Fruit fly (Drosophila melanogaster) whole organism, embryonic: ENCODE measurements around the gene shd.

Experiments
- Asciz ChIP-seq: fragments of 200-800 bp; sonication (Bioruptor generic); optimal IDR thresholded peaks from 2 replicates; lab custom pipeline; 2017; ENCODE audit warnings: missing biosample characterization, mild to moderate bottlenecking, missing genetic modification characterization, missing genetic modification reagents
- CG10366 ChIP-seq: fragments of 200-800 bp; sonication (Bioruptor generic); IDR thresholded peaks from 2 replicates; pipeline ENCODE4 v1.3.6; 2022; ENCODE audit warnings: missing biosample characterization, missing genetic modification characterization
- CG11085 ChIP-seq: fragments of 200-800 bp; sonication (Bioruptor generic); IDR thresholded peaks from 2 replicates; pipeline ENCODE4 v1.3.6; 2022; ENCODE audit warnings: missing biosample characterization, missing genetic modification characterization
- CG14965 ChIP-seq: fragments of 200-800 bp; sonication (Bioruptor generic); optimal IDR thresholded peaks from 2 replicates; lab custom pipeline; 2016; ENCODE audit warnings: missing biosample characterization, missing genetic modification characterization, borderline replicate concordance
- CG2120 ChIP-seq: fragments of 200-800 bp; sonication (Bioruptor generic); optimal IDR thresholded peaks from 3 replicates; lab custom pipeline; 2016; ENCODE audit warnings: missing biosample characterization, missing genetic modification characterization
- CG31388 ChIP-seq: fragments of 200-800 bp; sonication (Bioruptor generic); optimal IDR thresholded peaks from 2 replicates; lab custom pipeline; 2016; ENCODE audit warnings: missing biosample characterization, missing genetic modification characterization
- CG34422 ChIP-seq: fragments of 200-800 bp; sonication (Bioruptor generic); IDR thresholded peaks from 3 replicates; pipeline ENCODE4 v1.3.6; 2022; ENCODE audit warnings: missing biosample characterization, missing genetic modification characterization
- CG3726 ChIP-seq: fragments of 200-800 bp; sonication (Bioruptor generic); IDR thresholded peaks from 3 replicates; pipeline ENCODE4, ENCODE4 v1.3.6; 2022; ENCODE audit warnings: missing biosample characterization, missing genetic modification characterization
- CG5953 ChIP-seq: fragments of 200-800 bp; sonication (Bioruptor generic); IDR thresholded peaks from 2 replicates; pipeline ENCODE4 v1.3.6; 2022; ENCODE audit warnings: missing biosample characterization, missing genetic modification characterization
- CG6272 ChIP-seq: fragments of 200-800 bp; sonication (Bioruptor generic); IDR thresholded peaks from 2 replicates; pipeline ENCODE4 v1.3.6; 2022; ENCODE audit warnings: missing biosample characterization, missing genetic modification characterization
- D ChIP-seq, 2 experiments: fragments of 200-800 bp in 1 of 2; fragments of >200 bp in 1 of 2; sonication (Bioruptor generic) in 1 of 2; optimal IDR thresholded peaks; 2 replicates in 1 of 2; 3 replicates in 1 of 2; lab custom pipeline; 2017; ENCODE audit warnings: mild to moderate bottlenecking in 1 of 2, missing biosample characterization in 1 of 2, missing genetic modification characterization in 1 of 2, missing genetic modification reagents in 1 of 2
- D19A ChIP-seq: fragments of 200-800 bp; optimal IDR thresholded peaks from 3 replicates; lab custom pipeline; 2019; ENCODE audit warnings: missing biosample characterization, mild to moderate bottlenecking, missing genetic modification characterization, moderate library complexity
- Dll ChIP-seq: fragments of 200-800 bp; sonication (Bioruptor generic); IDR thresholded peaks from 4 replicates; pipeline ENCODE4 v1.3.6; 2022; ENCODE audit warnings: missing biosample characterization, missing genetic modification characterization; ENCODE audit not compliant: partially characterized antibody
- ERR ChIP-seq: fragments of 200-800 bp; sonication (Bioruptor generic); optimal IDR thresholded peaks from 2 replicates; lab custom pipeline; 2016; ENCODE audit warnings: missing biosample characterization, missing genetic modification characterization
- HHEX ChIP-seq: fragments of 200-800 bp; sonication (Bioruptor generic); optimal IDR thresholded peaks from 3 replicates; lab custom pipeline; 2017; ENCODE audit warnings: missing biosample characterization, mild to moderate bottlenecking, missing genetic modification characterization, missing genetic modification reagents
- Hand ChIP-seq: fragments of 200-800 bp; sonication (Bioruptor generic); optimal IDR thresholded peaks from 2 replicates; lab custom pipeline; 2017; ENCODE audit warnings: mild to moderate bottlenecking, missing biosample characterization, missing genetic modification reagents, missing genetic modification characterization
- Hmr ChIP-seq: fragments of 200-800 bp; sonication (Bioruptor generic); optimal IDR thresholded peaks from 3 replicates; lab custom pipeline; 2017; ENCODE audit warnings: mild to moderate bottlenecking, missing biosample characterization, missing genetic modification reagents, missing genetic modification characterization
- Hr78 ChIP-seq, 2 experiments: fragments of 200-800 bp in 1 of 2; fragments of >200 bp in 1 of 2; sonication (Bioruptor generic) in 1 of 2; optimal IDR thresholded peaks; 2 replicates each; lab custom pipeline; 2017 to 2019; ENCODE audit warnings: missing biosample characterization in 2 of 2, missing genetic modification characterization in 2 of 2, mild to moderate bottlenecking in 1 of 2, moderate library complexity in 1 of 2
- NC2α ChIP-seq: fragments of 200-800 bp; sonication (Bioruptor generic); optimal IDR thresholded peaks from 2 replicates; lab custom pipeline; 2016; ENCODE audit warnings: missing biosample characterization, missing genetic modification characterization
- Nf-YB ChIP-seq: fragments of 200-800 bp; sonication (Bioruptor generic); optimal IDR thresholded peaks from 3 replicates; lab custom pipeline; 2019; ENCODE audit warnings: missing biosample characterization, mild to moderate bottlenecking, missing genetic modification characterization, moderate library complexity
- Nf-YC ChIP-seq: fragments of 200-800 bp; optimal IDR thresholded peaks from 3 replicates; lab custom pipeline; 2019; ENCODE audit warnings: missing biosample characterization, mild to moderate bottlenecking, missing genetic modification characterization, moderate library complexity
- Pdp1 ChIP-seq, 2 experiments: fragments of 200-800 bp; sonication (Bioruptor generic); optimal IDR thresholded peaks; 3 replicates each; lab custom pipeline; 2016; ENCODE audit warnings: missing biosample characterization in 2 of 2, missing genetic modification characterization in 2 of 2, mild to moderate bottlenecking in 1 of 2, moderate library complexity in 1 of 2
- Sry-β ChIP-seq: fragments of 200-800 bp; sonication (Bioruptor generic); optimal IDR thresholded peaks from 2 replicates; lab custom pipeline; 2018; ENCODE audit warnings: missing biosample characterization, mild to moderate bottlenecking, missing genetic modification characterization, moderate library complexity
- Stat92E ChIP-seq, 3 experiments: fragments of >200 bp in 2 of 3; fragments of 200-800 bp in 1 of 3; sonication (Bioruptor generic) in 1 of 3; optimal IDR thresholded peaks; 2 replicates each; lab custom pipeline; 2017 to 2019; ENCODE audit warnings: missing biosample characterization in 3 of 3, missing genetic modification characterization in 3 of 3, mild to moderate bottlenecking in 1 of 3, moderate library complexity in 1 of 3
- TFAM ChIP-seq: fragments of 200-800 bp; sonication (Bioruptor generic); optimal IDR thresholded peaks from 2 replicates; lab custom pipeline; 2017; ENCODE audit warnings: missing biosample characterization, missing genetic modification characterization, inconsistent platforms
- ara ChIP-seq: fragments of 200-800 bp; sonication (Bioruptor generic); IDR thresholded peaks from 2 replicates; pipeline ENCODE4 v1.3.6; 2022; ENCODE audit warnings: missing biosample characterization, missing genetic modification characterization
- bcd ChIP-seq: fragments of 200-800 bp; sonication (Bioruptor generic); optimal IDR thresholded peaks from 2 replicates; lab custom pipeline; 2017; ENCODE audit warnings: missing biosample characterization, mild to moderate bottlenecking, missing genetic modification characterization
- disco-r ChIP-seq: fragments of 200-800 bp; sonication (Bioruptor generic); optimal IDR thresholded peaks from 2 replicates; lab custom pipeline; 2016; ENCODE audit warnings: missing biosample characterization, missing genetic modification characterization
- dpn ChIP-seq, 2 experiments: fragments of 200-800 bp; sonication (Bioruptor generic); optimal IDR thresholded peaks; 3 replicates each; lab custom pipeline; 2016; ENCODE audit warnings: missing biosample characterization in 2 of 2, missing genetic modification characterization in 2 of 2
- esg ChIP-seq: fragments of 200-800 bp; sonication (Bioruptor generic); conservative IDR thresholded peaks from 2 replicates; pipeline ENCODE4 v1.3.6; 2022; ENCODE audit warnings: missing biosample characterization, missing genetic modification characterization
- fd102C ChIP-seq: fragments of 200-800 bp; sonication (Bioruptor generic); optimal IDR thresholded peaks from 2 replicates; lab custom pipeline; 2018; ENCODE audit warnings: missing biosample characterization, mild to moderate bottlenecking, missing genetic modification characterization, moderate library complexity
- fd3F ChIP-seq: fragments of 200-800 bp; sonication (Bioruptor generic); optimal IDR thresholded peaks from 2 replicates; lab custom pipeline; 2018; ENCODE audit warnings: missing biosample characterization, mild to moderate bottlenecking, missing genetic modification characterization, moderate library complexity
- gro ChIP-seq: fragments of 200-800 bp; sonication (Bioruptor generic); optimal IDR thresholded peaks from 2 replicates; lab custom pipeline; 2016; ENCODE audit warnings: missing biosample characterization, missing genetic modification characterization
- ham ChIP-seq: fragments of 200-800 bp; sonication (Bioruptor generic); IDR thresholded peaks from 2 replicates; pipeline ENCODE4 v1.3.6; 2022; ENCODE audit warnings: missing biosample characterization, missing genetic modification characterization
- jigr1 ChIP-seq: fragments of 200-800 bp; sonication (Bioruptor generic); IDR thresholded peaks from 3 replicates; pipeline ENCODE4 v1.3.6; 2022; ENCODE audit warnings: missing biosample characterization, missing genetic modification characterization
- lmd ChIP-seq: fragments of 200-800 bp; sonication (Bioruptor generic); IDR thresholded peaks from 2 replicates; pipeline ENCODE4 v1.3.6; 2022; ENCODE audit warnings: missing biosample characterization, missing genetic modification characterization
- luna ChIP-seq: fragments of 200-800 bp; sonication (Bioruptor generic); optimal IDR thresholded peaks from 2 replicates; lab custom pipeline; 2016; ENCODE audit warnings: missing biosample characterization, missing genetic modification characterization
- nau ChIP-seq: fragments of 200-800 bp; sonication (Bioruptor generic); optimal IDR thresholded peaks from 3 replicates; lab custom pipeline; 2017; ENCODE audit warnings: missing biosample characterization, mild to moderate bottlenecking, missing genetic modification characterization, missing genetic modification reagents
- peb ChIP-seq: fragments of 200-800 bp; sonication (Bioruptor generic); IDR thresholded peaks from 2 replicates; pipeline ENCODE4 v1.3.6; 2022; ENCODE audit warnings: missing biosample characterization, missing genetic modification characterization
- pros ChIP-seq: fragments of 200-800 bp; sonication (Bioruptor generic); optimal IDR thresholded peaks from 3 replicates; lab custom pipeline; 2019; ENCODE audit warnings: missing biosample characterization, mild to moderate bottlenecking, missing genetic modification characterization, moderate library complexity
- sna ChIP-seq: fragments of 200-800 bp; sonication (Bioruptor generic); IDR thresholded peaks from 2 replicates; pipeline ENCODE4 v1.3.6; 2022; ENCODE audit warnings: missing biosample characterization, missing genetic modification characterization; ENCODE audit not compliant: partially characterized antibody
- stwl ChIP-seq: fragments of 200-800 bp; sonication (Bioruptor generic); optimal IDR thresholded peaks from 3 replicates; lab custom pipeline; 2018; ENCODE audit warnings: missing biosample characterization, mild to moderate bottlenecking, missing genetic modification characterization, moderate library complexity
- tin ChIP-seq: fragments of 200-800 bp; sonication (Bioruptor generic); optimal IDR thresholded peaks from 3 replicates; lab custom pipeline; 2016; ENCODE audit warnings: missing biosample characterization, missing genetic modification characterization
- trh ChIP-seq: fragments of 200-800 bp; sonication (Bioruptor generic); optimal IDR thresholded peaks from 2 replicates; lab custom pipeline; 2016; ENCODE audit warnings: missing biosample characterization, missing genetic modification characterization
- ttk ChIP-seq: fragments of 200-800 bp; sonication (Bioruptor generic); IDR thresholded peaks from 2 replicates; pipeline ENCODE4 v2.1.2; 2022; ENCODE audit warnings: missing biosample characterization, missing genetic modification characterization
- unpg ChIP-seq: fragments of 200-800 bp; sonication (Bioruptor generic); optimal IDR thresholded peaks from 3 replicates; lab custom pipeline; 2018; ENCODE audit warnings: missing biosample characterization, mild to moderate bottlenecking, missing genetic modification characterization, moderate library complexity
- zfh1 ChIP-seq: fragments of 200-800 bp; sonication (Bioruptor generic); IDR thresholded peaks from 3 replicates; pipeline ENCODE4 v1.3.6; 2022; ENCODE audit warnings: missing biosample characterization, missing genetic modification characterization

The shd gene

DNA sequence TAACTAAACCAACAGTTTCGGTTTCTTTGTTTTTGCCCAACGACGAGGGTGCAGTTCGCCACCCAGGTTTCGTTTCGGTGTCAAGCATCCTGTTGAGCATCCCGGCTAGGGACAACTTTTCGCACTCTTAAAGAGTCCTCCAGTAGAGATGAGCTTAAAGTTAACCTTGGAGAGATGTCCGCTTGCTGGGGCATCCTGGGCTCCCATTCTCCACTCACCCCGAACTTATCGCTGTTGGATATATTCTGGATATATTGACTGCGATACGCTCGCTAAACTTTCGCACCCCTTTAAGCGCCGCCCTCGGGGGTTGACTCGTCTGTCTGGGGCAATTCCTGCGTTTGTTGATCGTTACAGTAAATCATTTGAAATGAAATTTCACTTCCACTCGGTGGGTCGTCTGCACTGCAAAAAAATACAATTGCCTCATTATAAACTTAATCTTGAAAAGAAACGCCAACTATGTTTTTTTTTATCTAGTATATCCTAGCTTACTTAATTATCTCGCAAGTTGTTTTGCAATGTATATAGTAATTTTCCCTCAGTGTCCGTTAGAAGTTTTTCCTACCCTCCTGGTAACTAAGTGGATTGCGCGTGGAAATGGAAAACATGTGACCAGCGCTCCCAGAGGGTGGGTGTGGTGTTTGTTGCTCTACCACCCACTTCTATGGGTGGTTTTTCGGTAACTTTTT is 47.5 kb downstream of the shd start (continued):
- peak; percentile 39 for TF ChIP-seq Nf-YC (tag; lab: Kevin White, UChicago)
- no peak for TF ChIP-seq trh (GFP tag; lab: Kevin White, UChicago)
- no peak for TF ChIP-seq ham (GFP tag; lab: Robert Waterston, UW)
- peak; percentile 74 to 77 for TF ChIP-seq dpn (GFP tag; optimal IDR thresholded peaks at IDR 0.05; lab: Kevin White, UChicago)
- TF ChIP-seq CG3726, result peak; percentile 51; the same call in 1 of the 3 replicates
- TF ChIP-seq ERR (GFP tag; lab: Kevin White, UChicago), result peak; percentile 58
- peak; percentile 72 for TF ChIP-seq Hand (GFP tag; lab: Kevin White, UChicago)
- TF ChIP-seq CG14965 (GFP tag; lab: Kevin White, UChicago), result no peak
- TF ChIP-seq pros (GFP tag; lab: Kevin White, UChicago), result peak; percentile 89
- TF ChIP-seq gro, result peak; percentile 41
- TF ChIP-seq CG6272 (GFP tag; lab: Robert Waterston, UW), result peak; percentile 76
- TF ChIP-seq CG11085 (GFP tag; lab: Robert Waterston, UW), result peak; percentile 71; the same call in 1 of the 2 replicates
- peak; percentile 66 to 73 for TF ChIP-seq Pdp1 (GFP tag; optimal IDR thresholded peaks at IDR 0.05; lab: Kevin White, UChicago)
- peak; percentile 88 for TF ChIP-seq Hmr (GFP tag; lab: Kevin White, UChicago)
- peak; percentile 58 for TF ChIP-seq disco-r (GFP tag; lab: Kevin White, UChicago)
- TF ChIP-seq tin (GFP tag; lab: Kevin White, UChicago), result peak; percentile 38
- TF ChIP-seq CG10366 (GFP tag; lab: Robert Waterston, UW), result peak; percentile 85
- TF ChIP-seq D19A (tag; lab: Kevin White, UChicago), result peak; percentile 36
- peak; percentile 71 for TF ChIP-seq fd3F (GFP tag; lab: Kevin White, UChicago)
- TF ChIP-seq peb (GFP tag; lab: Robert Waterston, UW), result peak; percentile 74; the same call in 1 of the 2 replicates
- TF ChIP-seq Nf-YB (GFP tag; lab: Kevin White, UChicago), result peak; percentile 50
- TF ChIP-seq NC2α (GFP tag; lab: Kevin White, UChicago), result peak; percentile 73
- peak; percentile 53 for TF ChIP-seq nau (GFP tag; lab: Kevin White, UChicago)
- TF ChIP-seq unpg (GFP tag; lab: Kevin White, UChicago), result peak; percentile 81
- TF ChIP-seq CG2120 (GFP tag; lab: Kevin White, UChicago), result peak; percentile 85
- TF ChIP-seq CG5953 (GFP tag; lab: Robert Waterston, UW), result peak; percentile 64; the same call in 1 of the 2 replicates
- peak in 1 of 2 experiments; percentile 2 for TF ChIP-seq Hr78 (GFP tag; optimal IDR thresholded peaks at IDR 0.05; lab: Kevin White, UChicago)
- TF ChIP-seq stwl (tag; lab: Kevin White, UChicago), result no peak
- peak; percentile 87 for TF ChIP-seq ara (GFP tag; lab: Robert Waterston, UW)
- no peak for TF ChIP-seq fd102C
- no peak for TF ChIP-seq Sry-β (GFP tag; lab: Kevin White, UChicago)
- TF ChIP-seq TFAM, result peak; percentile 57
- peak; percentile 76 for TF ChIP-seq esg (GFP tag; lab: Robert Waterston, UW)
- TF ChIP-seq CG34422 (GFP tag; lab: Robert Waterston, UW), result peak; percentile 90
- TF ChIP-seq sna (GFP tag; lab: Robert Waterston, UW), result no peak
- TF ChIP-seq HHEX (GFP tag; lab: Kevin White, UChicago), result peak; percentile 73
- TF ChIP-seq bcd (GFP tag; lab: Kevin White, UChicago), result peak; percentile 77
- peak; percentile 85 for TF ChIP-seq ttk (GFP tag; lab: Robert Waterston, UW)
- TF ChIP-seq Asciz (GFP tag; lab: Kevin White, UChicago), result peak; percentile 6
- peak; percentile 18 for TF ChIP-seq CG31388
- TF ChIP-seq D (optimal IDR thresholded peaks at IDR 0.05; lab: Kevin White, UChicago), result no peak
- peak; percentile 71 for TF ChIP-seq D (GFP tag; optimal IDR thresholded peaks at IDR 0.05; lab: Kevin White, UChicago)
- TF ChIP-seq zfh1 (GFP tag; lab: Robert Waterston, UW), result peak; percentile 90
- TF ChIP-seq lmd, result peak; percentile 88
- TF ChIP-seq jigr1 (GFP tag; lab: Robert Waterston, UW), result 0 out of 3 replicates have a peak, but pooled peaks have one; percentile 39
- no peak for TF ChIP-seq luna (GFP tag; lab: Kevin White, UChicago)
- TF ChIP-seq Dll (GFP tag; lab: Robert Waterston, UW), result no peak
- TF ChIP-seq Stat92E (GFP tag; optimal IDR thresholded peaks at IDR 0.05; lab: Kevin White, UChicago), result no peak
